Fruit fly (Drosophila melanogaster) whole organism, embryonic: Measurements from ENCODE around the gene CG2187.

Source experiments
- CG10274 ChIP-seq: fragments of 200-800 bp; sonication (Bioruptor generic); optimal IDR thresholded peaks from 3 replicates; lab custom pipeline; 2017; ENCODE audit warnings: missing biosample characterization, mild to moderate bottlenecking, missing genetic modification characterization
- CG4730 ChIP-seq: fragments of 200-800 bp; sonication (Bioruptor generic); IDR thresholded peaks from 2 replicates; pipeline ENCODE4 v1.3.6; 2022; ENCODE audit warnings: missing biosample characterization, missing genetic modification characterization
- bowl ChIP-seq: fragments of 200-800 bp; sonication (Bioruptor generic); IDR thresholded peaks from 2 replicates; pipeline ENCODE4 v1.3.6; 2022; ENCODE audit warnings: missing biosample characterization, missing genetic modification characterization
- cad ChIP-seq: fragments of >200 bp; optimal IDR thresholded peaks from 2 replicates; lab custom pipeline; 2017; ENCODE audit warnings: missing biosample characterization, missing genetic modification characterization
- dysf ChIP-seq: fragments of 200-800 bp; sonication (Bioruptor generic); IDR thresholded peaks from 3 replicates; pipeline ENCODE4 v1.3.6; 2022; ENCODE audit warnings: missing biosample characterization, missing genetic modification characterization
- luna ChIP-seq: fragments of 200-800 bp; sonication (Bioruptor generic); optimal IDR thresholded peaks from 2 replicates; lab custom pipeline; 2016; ENCODE audit warnings: missing biosample characterization, missing genetic modification characterization
- ttk ChIP-seq: fragments of 200-800 bp; sonication (Bioruptor generic); IDR thresholded peaks from 2 replicates; pipeline ENCODE4 v2.1.2; 2022; ENCODE audit warnings: missing biosample characterization, missing genetic modification characterization
- tx ChIP-seq: fragments of 200-800 bp; sonication (Bioruptor generic); optimal IDR thresholded peaks from 2 replicates; lab custom pipeline; 2016; ENCODE audit warnings: missing biosample characterization, missing genetic modification characterization

dm6 chr3R:31723206-31723933 lies 35.1 kb downstream of the CG2187 start:
- TF ChIP-seq ttk (GFP tag; lab: Robert Waterston, UW) (no peak), cad (no peak), CG4730 (GFP tag; lab: Robert Waterston, UW) (no peak), luna (no peak), dysf (GFP tag; lab: Robert Waterston, UW) (peak; percentile 58; the same call in 2 of the 3 replicates), bowl (GFP tag; lab: Robert Waterston, UW) (no peak), tx (GFP tag; lab: Kevin White, UChicago) (no peak), CG10274 (no peak)
